Worm (Caenorhabditis elegans): ENCODE measurements around the gene ptc-3.

ce11 chrII:2862557-2863035, 10.2 kb upstream of the ptc-3 start:
- TF ChIP-seq hmg-20 (GFP tag; IDR thresholded peaks at IDR 0.05) (no peak), egl-44 (GFP tag; IDR thresholded peaks at IDR 0.05) (no peak), tlf-1 (GFP tag; optimal IDR thresholded peaks at IDR 0.05) (no peak), lsy-27 (tag; optimal IDR thresholded peaks at IDR 0.05; ENCODE audit: borderline replicate concordance, insufficient read depth) (no peak), egrh-3 (GFP tag; IDR thresholded peaks at IDR 0.05) (no peak), F57A8.1 (GFP tag; optimal IDR thresholded peaks at IDR 0.05) (no peak), hrde-1 (tag; optimal IDR thresholded peaks at IDR 0.05; ENCODE audit: borderline replicate concordance) (no peak), ama-1 (optimal IDR thresholded peaks at IDR 0.05) (no peak), ama-1 (GFP tag; optimal IDR thresholded peaks at IDR 0.05) (no peak), B0261.1 (tag; optimal IDR thresholded peaks at IDR 0.05) (no peak), gei-17 (GFP tag; optimal IDR thresholded peaks at IDR 0.05) (no peak), ceh-79 (tag; optimal IDR thresholded peaks at IDR 0.05) (no peak), attf-3 (GFP tag; conservative IDR thresholded peaks at IDR 0.05) (no peak), egl-18 (GFP tag; IDR thresholded peaks at IDR 0.05) (no peak), nhr-90 (tag; optimal IDR thresholded peaks at IDR 0.05) (no peak)
